Worm (Caenorhabditis elegans) whole organism, L4 larva: ENCODE measurements around the gene cpt-4.

Experiments used
- D1046.2 ChIP-seq: fragments of 200-800 bp; sonication (Bioruptor generic); IDR thresholded peaks from 2 replicates; pipeline ENCODE4 v1.3.6; 2022; ENCODE audit warnings: missing genetic modification characterization, missing compliant biosample characterization
- attf-4 ChIP-seq: sonication (generic microtip); optimal IDR thresholded peaks from 3 replicates; lab custom pipeline; 2017; ENCODE audit warnings: missing biosample characterization, missing genetic modification characterization
- ceh-82 ChIP-seq: sonication (generic microtip); optimal IDR thresholded peaks from 2 replicates; lab custom pipeline; 2017; ENCODE audit warnings: missing biosample characterization, missing genetic modification characterization
- lin-15B ChIP-seq: fragments of 150-350 bp; sonication (generic microtip); optimal IDR thresholded peaks from 3 replicates; lab custom pipeline; 2014; ENCODE audit warnings: missing biosample characterization, missing genetic modification characterization
- lin-39 ChIP-seq: fragments of 150-350 bp; optimal IDR thresholded peaks from 2 replicates; lab custom pipeline; 2014; ENCODE audit warnings: missing biosample characterization, missing genetic modification reagents, missing genetic modification characterization
- mdl-1 ChIP-seq, 2 experiments: fragments of 150-350 bp in 1 of 2; sonication (generic microtip) in 1 of 2; optimal IDR thresholded peaks; 2 replicates each; lab custom pipeline; 2014 to 2017; ENCODE audit warnings: missing biosample characterization in 2 of 2, missing genetic modification characterization in 2 of 2
- mep-1 ChIP-seq: fragments of 150-350 bp; sonication (generic microtip); optimal IDR thresholded peaks from 3 replicates; lab custom pipeline; 2014; ENCODE audit warnings: missing biosample characterization, missing genetic modification characterization
- nhr-237 ChIP-seq: sonication (generic microtip); optimal IDR thresholded peaks from 2 replicates; lab custom pipeline; 2017; ENCODE audit warnings: missing biosample characterization, missing genetic modification characterization
- pqm-1 ChIP-seq: sonication (generic microtip); optimal IDR thresholded peaks from 2 replicates; lab custom pipeline; 2017; ENCODE audit warnings: missing biosample characterization, missing genetic modification characterization
- snpc-4 ChIP-seq: fragments of 150-350 bp; optimal IDR thresholded peaks from 2 replicates; lab custom pipeline; 2014; ENCODE audit warnings: missing biosample characterization, missing genetic modification characterization
- unc-62 ChIP-seq, 3 experiments: fragments of 150-350 bp in 1 of 3; sonication (generic microtip); optimal IDR thresholded peaks in 2 of 3; peaks in 1 of 3; 1 replicate in 1 of 3; 2 replicates in 2 of 3; lab custom pipeline; 2014 to 2017; ENCODE audit warnings: missing biosample characterization in 3 of 3, missing genetic modification characterization in 3 of 3, missing genetic modification reagents in 3 of 3, missing genotype in 1 of 3

DNA sequence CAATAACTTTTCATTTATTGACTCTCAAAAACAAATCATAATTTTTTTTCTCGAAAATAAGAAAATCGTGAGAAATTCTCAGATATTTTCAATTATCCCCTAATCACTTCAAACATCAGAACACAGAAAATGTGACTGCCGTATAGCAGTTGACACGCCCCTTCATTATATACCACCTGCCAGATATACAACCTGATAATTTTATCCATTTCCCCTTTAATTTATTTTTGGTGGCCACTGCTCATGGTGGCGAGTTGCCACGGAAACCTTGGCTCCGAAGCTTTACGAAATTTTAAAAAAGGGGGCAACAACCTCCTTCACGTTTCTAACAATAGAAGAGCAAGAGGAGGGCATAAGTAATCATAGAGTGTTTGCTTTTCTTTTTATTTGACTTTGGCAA is 10.8 kb downstream of the cpt-4 start:
- TF ChIP-seq snpc-4 (no peak), mep-1 (no peak), D1046.2 (no peak), ceh-82 (no peak), pqm-1 (tag; lab: Kevin White, UChicago) (no peak), lin-15B (tag; lab: Kevin White, UChicago) (no peak), nhr-237 (tag; lab: Kevin White, UChicago) (no peak), mdl-1 (tag; optimal IDR thresholded peaks at IDR 0.05; lab: Kevin White, UChicago) (no peak), attf-4 (tag; lab: Kevin White, UChicago) (no peak), lin-39 (tag; lab: Kevin White, UChicago) (no peak), unc-62 (GFP tag; optimal IDR thresholded peaks at IDR 0.05 in 1 of 2; lab: Kevin White, UChicago) (peak in 1 of 2 experiments; percentile 33), unc-62 (tag; optimal IDR thresholded peaks at IDR 0.05; lab: Kevin White, UChicago) (no peak)
